Worm (Caenorhabditis elegans): ENCODE data around the gene cap-1.

- TF ChIP-seq ces-1 (GFP tag; optimal IDR thresholded peaks at IDR 0.05) (no peak), dpl-1 (GFP tag; optimal IDR thresholded peaks at IDR 0.05) (peak; percentile 15 to 37 (median 18)), lin-13 (GFP tag; optimal IDR thresholded peaks at IDR 0.05) (no peak), zag-1 (tag; optimal IDR thresholded peaks at IDR 0.05) (no peak), ztf-4 (tag; optimal IDR thresholded peaks at IDR 0.05) (no peak), egl-27 (tag; optimal IDR thresholded peaks at IDR 0.05) (peak in 1 of 2 experiments; percentile 15), lin-39 (tag; optimal IDR thresholded peaks at IDR 0.05) (no peak), tbx-2 (tag; optimal IDR thresholded peaks at IDR 0.05) (peak; percentile 59)
Observed at ce11 chrIV:7235382-7235917, 5.4 kb upstream of the cap-1 start.

All from whole organism, L1 larva.